Worm (Caenorhabditis elegans) whole organism, young adult: ENCODE data around the gene tlp-1.
A peak's percentile ranks its signal among the peaks of the same experiment; 100 is the strongest.

Experiments used
- F23B12.7 ChIP-seq: sonication (generic microtip); optimal IDR thresholded peaks from 2 replicates; lab custom pipeline; 2017; ENCODE audit warnings: missing genetic modification characterization, mild to moderate bottlenecking, missing compliant biosample characterization, antibody characterized with exemption, moderate library complexity; ENCODE audit not compliant: insufficient read depth
- F33H1.4 ChIP-seq: fragments of 200-800 bp; sonication (Bioruptor generic); IDR thresholded peaks from 2 replicates; pipeline ENCODE4 v1.3.6; 2022; ENCODE audit warnings: missing genetic modification reagents, missing genetic modification characterization, missing compliant biosample characterization
- F52B5.7 ChIP-seq: sonication (generic microtip); optimal IDR thresholded peaks from 2 replicates; lab custom pipeline; 2016; ENCODE audit warnings: mild to moderate bottlenecking, missing genetic modification characterization, missing compliant biosample characterization
- F55B11.4 ChIP-seq: sonication (generic microtip); optimal IDR thresholded peaks from 2 replicates; lab custom pipeline; 2016; ENCODE audit warnings: missing compliant biosample characterization, missing genetic modification characterization, borderline replicate concordance; ENCODE audit not compliant: insufficient read depth
- K12H6.12 ChIP-seq: fragments of 200-800 bp; sonication (Bioruptor generic); optimal IDR thresholded peaks from 2 replicates; lab custom pipeline; 2018; ENCODE audit warnings: mild to moderate bottlenecking, missing genetic modification characterization, missing compliant biosample characterization
- T07F8.4 ChIP-seq: sonication (generic microtip); optimal IDR thresholded peaks from 2 replicates; lab custom pipeline; 2016; ENCODE audit warnings: mild to moderate bottlenecking, missing genetic modification characterization, moderate library complexity, missing compliant biosample characterization
- Y79H2A.3 ChIP-seq: fragments of 200-800 bp; sonication (Bioruptor generic); conservative IDR thresholded peaks from 2 replicates; pipeline ENCODE4 v1.3.6; 2022; ENCODE audit warnings: missing genetic modification reagents, missing genetic modification characterization, missing compliant biosample characterization
- Y95B8A.8 ChIP-seq: fragments of 200-800 bp; sonication (Bioruptor generic); IDR thresholded peaks from 2 replicates; pipeline ENCODE4 v1.3.6; 2022; ENCODE audit warnings: missing genetic modification reagents, missing genetic modification characterization, missing compliant biosample characterization
- ama-1 ChIP-seq, 3 experiments: fragments of 150-350 bp in 1 of 3; sonication (generic microtip) in 2 of 3; optimal IDR thresholded peaks; 2 replicates each; lab custom pipeline; 2014 to 2018; ENCODE audit warnings: missing biosample characterization in 2 of 3, missing genetic modification characterization in 2 of 3, missing genetic modification reagents in 2 of 3
- athp-1 ChIP-seq: sonication (generic microtip); optimal IDR thresholded peaks from 2 replicates; lab custom pipeline; 2017; ENCODE audit warnings: mild to moderate bottlenecking, missing genetic modification characterization, missing compliant biosample characterization
- attf-3 ChIP-seq: fragments of 200-800 bp; sonication (Bioruptor generic); conservative IDR thresholded peaks from 2 replicates; pipeline ENCODE4 v1.3.6; 2022; ENCODE audit warnings: missing genetic modification reagents, missing genetic modification characterization, missing compliant biosample characterization
- attf-6 ChIP-seq: fragments of 200-800 bp; sonication (Bioruptor generic); IDR thresholded peaks from 2 replicates; pipeline ENCODE4 v1.3.6; 2022; ENCODE audit warnings: missing genetic modification reagents, missing genetic modification characterization, missing compliant biosample characterization
- bed-1 ChIP-seq: fragments of 200-800 bp; sonication (Bioruptor generic); IDR thresholded peaks from 2 replicates; pipeline ENCODE4 v1.3.6; 2022; ENCODE audit warnings: missing genetic modification reagents, missing genetic modification characterization, missing compliant biosample characterization
- cebp-1 ChIP-seq, 2 experiments: fragments of 200-800 bp in 1 of 2; sonication (Bioruptor generic) in 1 of 2; sonication (generic microtip) in 1 of 2; IDR thresholded peaks in 1 of 2; optimal IDR thresholded peaks in 1 of 2; 2 replicates each; pipeline versions ENCODE4 v1.3.6 to Lab custom; 2017 to 2022; ENCODE audit warnings: missing compliant biosample characterization in 2 of 2, missing genetic modification characterization in 2 of 2, mild to moderate bottlenecking in 1 of 2, missing genetic modification reagents in 1 of 2, moderate library complexity in 1 of 2
- ceh-79 ChIP-seq: sonication (generic microtip); optimal IDR thresholded peaks from 2 replicates; lab custom pipeline; 2017; ENCODE audit warnings: mild to moderate bottlenecking, missing genetic modification characterization, missing compliant biosample characterization
- ceh-91 ChIP-seq: fragments of 200-800 bp; sonication (Bioruptor generic); IDR thresholded peaks from 2 replicates; pipeline ENCODE4 v1.3.6; 2022; ENCODE audit warnings: missing genetic modification reagents, missing genetic modification characterization, missing compliant biosample characterization
- die-1 ChIP-seq: sonication (generic microtip); optimal IDR thresholded peaks from 2 replicates; lab custom pipeline; 2016; ENCODE audit warnings: missing genotype, mild to moderate bottlenecking, missing genetic modification characterization, missing compliant biosample characterization
- efl-1 ChIP-seq: fragments of 150-350 bp; optimal IDR thresholded peaks from 2 replicates; lab custom pipeline; 2014; ENCODE audit warnings: missing biosample characterization, missing genetic modification reagents, missing genetic modification characterization
- hmg-1.2 ChIP-seq: fragments of 200-800 bp; sonication (Bioruptor generic); IDR thresholded peaks from 2 replicates; pipeline ENCODE4 v1.3.6; 2022; ENCODE audit warnings: missing genetic modification reagents, missing genetic modification characterization, missing compliant biosample characterization
- hsf-1 ChIP-seq: fragments of 200-800 bp; sonication (Bioruptor generic); IDR thresholded peaks from 2 replicates; pipeline ENCODE4 v1.3.6; 2022; ENCODE audit warnings: missing genetic modification reagents, missing genetic modification characterization, missing compliant biosample characterization
- lin-35 ChIP-seq, 3 experiments: fragments of 150-350 bp in 2 of 3; sonication (generic microtip) in 1 of 3; optimal IDR thresholded peaks; 2 replicates each; lab custom pipeline; 2014 to 2018; ENCODE audit warnings: missing biosample characterization in 3 of 3, missing genetic modification characterization in 3 of 3, missing genetic modification reagents in 3 of 3
- lin-54 ChIP-seq: fragments of 200-800 bp; sonication (Bioruptor generic); optimal IDR thresholded peaks from 2 replicates; lab custom pipeline; 2018; ENCODE audit warnings: mild to moderate bottlenecking, missing genetic modification characterization, missing compliant biosample characterization
- lir-1 ChIP-seq: fragments of 200-800 bp; sonication (Bioruptor generic); conservative IDR thresholded peaks from 2 replicates; pipeline ENCODE4 v1.3.6; 2022; ENCODE audit warnings: missing genetic modification reagents, missing genetic modification characterization, missing compliant biosample characterization
- lsl-1 ChIP-seq: fragments of 200-800 bp; sonication (Bioruptor generic); optimal IDR thresholded peaks from 2 replicates; lab custom pipeline; 2018; ENCODE audit warnings: mild to moderate bottlenecking, missing genetic modification characterization, moderate library complexity, missing compliant biosample characterization
- madf-10 ChIP-seq: sonication (generic microtip); optimal IDR thresholded peaks from 2 replicates; lab custom pipeline; 2016; ENCODE audit warnings: mild to moderate bottlenecking, missing genetic modification characterization, missing compliant biosample characterization
- madf-6 ChIP-seq: fragments of 200-800 bp; sonication (Bioruptor generic); IDR thresholded peaks from 2 replicates; pipeline ENCODE4 v1.3.6; 2022; ENCODE audit warnings: missing genetic modification reagents, missing genetic modification characterization, missing compliant biosample characterization
- madf-8 ChIP-seq: fragments of 200-800 bp; sonication (Bioruptor generic); conservative IDR thresholded peaks from 2 replicates; pipeline ENCODE4 v1.3.6; 2022; ENCODE audit warnings: missing genetic modification reagents, missing genetic modification characterization, missing compliant biosample characterization
- mes-4 ChIP-seq: sonication (generic microtip); optimal IDR thresholded peaks from 2 replicates; lab custom pipeline; 2016; ENCODE audit warnings: missing genotype, missing genetic modification characterization, missing compliant biosample characterization
- mxl-1 ChIP-seq: sonication (generic microtip); optimal IDR thresholded peaks from 2 replicates; lab custom pipeline; 2016; ENCODE audit warnings: missing genetic modification characterization, missing compliant biosample characterization
- pbrm-1 ChIP-seq: fragments of 200-800 bp; sonication (Bioruptor generic); IDR thresholded peaks from 2 replicates; pipeline ENCODE4 v1.3.6; 2022; ENCODE audit warnings: missing genetic modification reagents, missing genetic modification characterization, missing compliant biosample characterization
- repo-1 ChIP-seq: sonication (generic microtip); optimal IDR thresholded peaks from 2 replicates; lab custom pipeline; 2017; ENCODE audit warnings: mild to moderate bottlenecking, missing genetic modification characterization, missing compliant biosample characterization
- rpc-1 ChIP-seq, 2 experiments: fragments of 150-350 bp in 1 of 2; sonication (generic microtip) in 1 of 2; optimal IDR thresholded peaks; 2 replicates each; lab custom pipeline; 2014 to 2018; ENCODE audit warnings: missing biosample characterization in 1 of 2, missing genetic modification characterization in 1 of 2, missing genetic modification reagents in 1 of 2, missing genotype in 1 of 2
- snpc-1.3 ChIP-seq: sonication (generic microtip); optimal IDR thresholded peaks from 2 replicates; lab custom pipeline; 2017; ENCODE audit warnings: missing genetic modification characterization, mild to moderate bottlenecking, missing compliant biosample characterization, antibody characterized with exemption, moderate library complexity, missing genotype, missing genetic modification reagents; ENCODE audit not compliant: insufficient read depth
- snpc-3.4 ChIP-seq: sonication (generic microtip); optimal IDR thresholded peaks from 2 replicates; lab custom pipeline; 2017; ENCODE audit warnings: missing genetic modification characterization, mild to moderate bottlenecking, missing compliant biosample characterization, antibody characterized with exemption, moderate library complexity, missing genotype, missing genetic modification reagents
- snpc-4 ChIP-seq, 5 experiments: fragments of 150-350 bp in 1 of 5; sonication (generic microtip) in 4 of 5; optimal IDR thresholded peaks; 2 replicates each; lab custom pipeline; 2014 to 2018; ENCODE audit warnings: missing genetic modification characterization in 5 of 5, missing biosample characterization in 3 of 5, antibody characterized with exemption in 2 of 5, mild to moderate bottlenecking in 2 of 5, missing compliant biosample characterization in 2 of 5, missing genotype in 2 of 5, moderate library complexity in 2 of 5, missing genetic modification reagents in 1 of 5
- tbp1 ChIP-seq: fragments of 200-800 bp; sonication (Bioruptor generic); optimal IDR thresholded peaks from 2 replicates; lab custom pipeline; 2018; ENCODE audit warnings: mild to moderate bottlenecking, missing genetic modification characterization, missing compliant biosample characterization
- unc-62 ChIP-seq: fragments of 150-350 bp; optimal IDR thresholded peaks from 2 replicates; lab custom pipeline; 2014; ENCODE audit warnings: missing biosample characterization, missing genetic modification reagents, missing genetic modification characterization
- zim-3 ChIP-seq: sonication (generic microtip); optimal IDR thresholded peaks from 2 replicates; lab custom pipeline; 2017; ENCODE audit warnings: mild to moderate bottlenecking, missing genetic modification characterization, moderate library complexity, missing compliant biosample characterization
- ztf-22 ChIP-seq: fragments of 200-800 bp; sonication (Bioruptor generic); optimal IDR thresholded peaks from 2 replicates; lab custom pipeline; 2018; ENCODE audit warnings: mild to moderate bottlenecking, missing genetic modification characterization, moderate library complexity, missing compliant biosample characterization

tlp-1 gene

DNA sequence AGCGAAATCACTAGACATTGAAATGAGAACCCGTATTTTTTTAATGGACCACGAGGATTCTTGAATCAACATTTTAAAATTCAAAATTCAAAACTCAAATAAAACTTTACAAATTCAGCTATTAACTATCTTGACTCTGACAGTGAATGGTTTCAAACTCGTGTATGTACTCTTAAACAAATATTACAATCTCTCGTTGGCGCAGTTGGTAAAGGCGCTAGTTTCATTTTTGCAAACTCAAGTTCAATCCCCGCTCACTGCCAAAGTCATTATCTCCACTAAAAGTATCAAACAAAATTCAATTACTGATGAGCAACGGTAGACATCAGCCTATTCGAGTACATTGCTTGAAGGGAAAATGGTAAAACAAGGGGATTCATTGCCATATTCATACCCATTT, 2.4 kb downstream of the tlp-1 start (continued):
- no peak for TF ChIP-seq F55B11.4
- peak; percentile 50 for TF ChIP-seq madf-10 (tag; lab: Kevin White, UChicago)
- peak; percentile 47 for TF ChIP-seq F52B5.7 (tag; lab: Kevin White, UChicago)
- no peak for TF ChIP-seq ama-1 (optimal IDR thresholded peaks at IDR 0.05; lab: Kevin White, UChicago)
- peak; percentile 57 to 92 for TF ChIP-seq ama-1 (GFP tag; optimal IDR thresholded peaks at IDR 0.05; lab: Kevin White, UChicago)
- 0 out of 2 replicates have a peak, but pooled peaks have one; percentile 12 for TF ChIP-seq F33H1.4 (GFP tag; lab: Robert Waterston, UW)
- TF ChIP-seq hmg-1.2 (GFP tag; lab: Robert Waterston, UW) = peak; percentile 52
- TF ChIP-seq die-1 (tag; lab: Kevin White, UChicago) = peak; percentile 76
- TF ChIP-seq lir-1 (GFP tag; lab: Robert Waterston, UW) = 0 out of 2 replicates have a peak, but pooled peaks have one; percentile 28
- TF ChIP-seq snpc-3.4 (tag; lab: Kevin White, UChicago) = peak; percentile 60
- TF ChIP-seq lin-54 (GFP tag; lab: Kevin White, UChicago) = peak; percentile 26
- TF ChIP-seq tbp1 (GFP tag; lab: Kevin White, UChicago) = peak; percentile 96
- no peak for TF ChIP-seq bed-1
- TF ChIP-seq repo-1 (tag; lab: Kevin White, UChicago) = no peak
- peak; percentile 9 for TF ChIP-seq mxl-1 (tag; lab: Kevin White, UChicago)
- TF ChIP-seq snpc-1.3 (tag; lab: Kevin White, UChicago) = peak; percentile 86
- peak; percentile 79 for TF ChIP-seq rpc-1 (optimal IDR thresholded peaks at IDR 0.05; lab: Kevin White, UChicago)
- peak; percentile 96 for TF ChIP-seq rpc-1 (tag; optimal IDR thresholded peaks at IDR 0.05; lab: Kevin White, UChicago)
- TF ChIP-seq T07F8.4 (tag; lab: Kevin White, UChicago) = no peak
- peak; percentile 80 for TF ChIP-seq athp-1 (tag; lab: Kevin White, UChicago)
- TF ChIP-seq zim-3 = peak; percentile 31
- TF ChIP-seq ztf-22 (GFP tag; lab: Kevin White, UChicago) = peak; percentile 31
- TF ChIP-seq hsf-1 (GFP tag; lab: Robert Waterston, UW) = no peak
- no peak for TF ChIP-seq lin-35 (GFP tag; optimal IDR thresholded peaks at IDR 0.05; lab: Kevin White, UChicago)
- TF ChIP-seq ceh-91 (GFP tag; lab: Robert Waterston, UW) = no peak
- peak; percentile 51; the same call in 1 of the 2 replicates for TF ChIP-seq madf-6 (GFP tag; lab: Robert Waterston, UW)
- TF ChIP-seq attf-6 (GFP tag; lab: Robert Waterston, UW) = peak; percentile 95
- TF ChIP-seq pbrm-1 (GFP tag; lab: Robert Waterston, UW) = 0 out of 2 replicates have a peak, but pooled peaks have one; percentile 37
- TF ChIP-seq efl-1 (GFP tag; lab: Kevin White, UChicago) = peak; percentile 2
- peak; percentile 30 for TF ChIP-seq lsl-1 (GFP tag; lab: Kevin White, UChicago)
- TF ChIP-seq F23B12.7 = peak; percentile 34
- TF ChIP-seq mes-4 (tag; lab: Kevin White, UChicago) = peak; percentile 7

DNA sequence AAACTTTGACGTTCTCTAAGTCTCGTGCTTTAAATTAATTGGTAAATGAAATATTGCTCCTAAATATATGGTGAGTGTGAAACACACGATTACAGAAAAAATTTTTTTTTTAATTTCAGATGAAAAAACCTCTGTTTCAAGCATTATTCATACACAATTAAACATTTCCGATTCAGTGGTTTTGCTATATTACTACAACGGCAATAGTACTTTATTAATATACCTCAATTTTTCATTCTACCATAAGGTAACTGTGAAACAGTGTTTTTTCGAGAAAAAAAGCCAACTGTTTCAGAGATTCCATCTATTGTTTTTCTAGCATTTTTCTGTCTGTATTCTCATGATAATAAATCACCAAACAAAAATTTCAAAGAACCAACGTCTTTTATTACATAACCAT, 3.0 kb downstream of the tlp-1 start:
- TF ChIP-seq snpc-4 (GFP tag; optimal IDR thresholded peaks at IDR 0.05; lab: Kevin White, UChicago) (no peak), snpc-4 (tag; optimal IDR thresholded peaks at IDR 0.05; lab: Kevin White, UChicago) (peak in 1 of 4 experiments; percentile 56), hsf-1 (GFP tag; lab: Robert Waterston, UW) (no peak)

DNA sequence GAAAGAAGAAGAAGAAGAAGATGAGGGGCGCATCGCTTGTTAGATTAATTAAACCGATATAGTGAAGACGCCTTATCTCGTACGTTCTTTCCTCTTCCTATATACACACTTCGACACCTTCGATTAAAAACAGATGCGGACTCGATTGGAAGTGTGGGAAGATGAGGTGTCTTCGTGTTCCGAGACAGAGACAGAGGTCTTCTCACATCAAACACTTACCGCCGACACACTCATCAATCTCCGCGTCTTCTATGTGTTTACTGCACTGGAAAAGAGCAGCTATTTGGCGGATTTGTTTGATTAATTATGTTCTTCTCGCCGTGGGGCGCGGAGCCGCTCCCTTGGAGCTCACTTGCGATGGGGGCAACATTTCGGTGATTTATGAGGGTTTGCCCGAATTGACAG, 4.5 kb downstream of the tlp-1 start:
- TF ChIP-seq F55B11.4 (no peak), unc-62 (GFP tag; lab: Kevin White, UChicago) (peak; percentile 28), K12H6.12 (tag; lab: Kevin White, UChicago) (peak; percentile 15), attf-3 (GFP tag; lab: Robert Waterston, UW) (no peak), madf-8 (no peak), Y79H2A.3 (GFP tag; lab: Robert Waterston, UW) (no peak), ceh-79 (tag; lab: Kevin White, UChicago) (no peak), cebp-1 (GFP tag; IDR thresholded peaks at IDR 0.05; lab: Robert Waterston, UW) (no peak), cebp-1 (tag; optimal IDR thresholded peaks at IDR 0.05; lab: Kevin White, UChicago) (no peak), Y95B8A.8 (no peak)
